Worm (Caenorhabditis elegans): Measurements from ENCODE around the gene R107.9.

DNA sequence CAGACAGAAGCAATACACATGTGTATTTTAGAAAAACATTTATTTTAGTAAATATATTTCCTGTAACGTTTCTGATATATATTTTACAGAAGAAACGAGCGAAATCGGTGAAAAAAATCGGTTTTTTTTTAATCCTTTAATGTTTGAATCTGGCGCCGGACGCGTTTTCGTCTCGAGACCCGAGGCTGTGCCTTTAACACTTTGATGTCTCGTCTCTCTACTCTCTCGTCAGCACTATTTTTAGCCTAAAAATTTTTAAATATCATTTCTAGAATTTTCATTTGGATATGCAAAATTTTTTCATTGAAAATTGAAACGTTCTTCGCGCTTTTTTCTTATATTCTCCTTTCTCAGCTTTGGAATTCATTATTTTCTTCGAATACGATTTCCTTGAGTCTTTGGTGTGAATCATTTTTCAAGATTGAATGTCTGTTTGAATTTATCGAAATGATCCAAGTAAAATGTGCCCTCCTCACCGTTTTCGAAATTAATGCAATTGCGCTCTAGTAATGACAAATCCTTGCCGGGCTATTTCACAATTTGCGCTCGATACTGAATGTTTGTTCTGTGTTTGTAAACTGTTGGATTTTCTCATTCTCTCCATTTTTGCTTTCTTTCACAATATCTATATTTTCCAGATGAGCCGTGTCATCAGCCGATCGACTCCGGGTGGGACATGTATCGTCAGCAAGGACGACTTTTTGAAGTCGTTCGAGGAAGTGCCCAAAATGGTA is 16.8 kb downstream of the R107.9 start, which contains the start of gene cls-2:
- no peak for TF ChIP-seq tbx-11 (GFP tag; IDR thresholded peaks at IDR 0.05)
- no peak for TF ChIP-seq flt-1 (GFP tag; IDR thresholded peaks at IDR 0.05)
- TF ChIP-seq ama-1 (optimal IDR thresholded peaks at IDR 0.05) = no peak

All from whole organism, early embryonic.